Worm (Caenorhabditis elegans) whole organism, dauer: ENCODE results near the gene cec-7.

ENCODE experiments used
- unc-62 ChIP-seq: sonication (generic microtip); optimal IDR thresholded peaks from 2 replicates; lab custom pipeline; 2017; ENCODE audit warnings: missing biosample characterization, missing genetic modification reagents, missing genetic modification characterization

Gene cec-7

ce11 chrIII:12877527-12878234 lies at the start of gene cec-7, which contains the start of gene enu-3.5:
TSS of gene cec-7 (minus strand) at chrIII:12877577.
TSS of gene enu-3.5 (plus strand) at chrIII:12878196.
- TF ChIP-seq unc-62 (GFP tag; lab: Kevin White, UChicago): no peak

- no peak for TF ChIP-seq unc-62 (GFP tag; lab: Kevin White, UChicago)
Observed at ce11 chrIII:12925947-12926607, 48.7 kb upstream of the cec-7 start, which contains the start of the genes npp-25 and mrps-10. TSS of gene npp-25 (minus strand) at chrIII:12925997. TSS of gene mrps-10 (plus strand) at chrIII:12926557.

- TF ChIP-seq unc-62 (GFP tag; lab: Kevin White, UChicago): no peak
Observed at ce11 chrIII:12920810-12921209, 43.4 kb upstream of the cec-7 start.

- no peak for TF ChIP-seq unc-62 (GFP tag; lab: Kevin White, UChicago)
Observed at ce11 chrIII:12919882-12920281, 42.5 kb upstream of the cec-7 start.

ce11 chrIII:12918575-12918974 lies 41.2 kb upstream of the cec-7 start, which contains the start of gene Y37D8A.16:
TSS of gene Y37D8A.16 (minus strand) at chrIII:12918675.
- TF ChIP-seq unc-62 (GFP tag; lab: Kevin White, UChicago): no peak

ce11 chrIII:12917852-12918251 lies 40.5 kb upstream of the cec-7 start:
- no peak for TF ChIP-seq unc-62 (GFP tag; lab: Kevin White, UChicago)

- TF ChIP-seq unc-62 (GFP tag; lab: Kevin White, UChicago): no peak
Observed at ce11 chrIII:12916459-12916858, 39.1 kb upstream of the cec-7 start.

- no peak for TF ChIP-seq unc-62 (GFP tag; lab: Kevin White, UChicago)
Observed at ce11 chrIII:12910365-12910764, 33.0 kb upstream of the cec-7 start, which contains the start of gene flp-14. TSS of gene flp-14 (plus strand) at chrIII:12910510.

- TF ChIP-seq unc-62 (GFP tag; lab: Kevin White, UChicago): no peak
Observed at ce11 chrIII:12907218-12907617, 29.8 kb upstream of the cec-7 start.

ce11 chrIII:12906611-12907037 lies 29.2 kb upstream of the cec-7 start:
- TF ChIP-seq unc-62 (GFP tag; lab: Kevin White, UChicago): no peak

ce11 chrIII:12904987-12905541 lies 27.7 kb upstream of the cec-7 start, which contains the start of gene cox-5A:
TSS of gene cox-5A (plus strand) at chrIII:12905491.
- no peak for TF ChIP-seq unc-62 (GFP tag; lab: Kevin White, UChicago)

ce11 chrIII:12904052-12904451 lies 26.7 kb upstream of the cec-7 start:
- no peak for TF ChIP-seq unc-62 (GFP tag; lab: Kevin White, UChicago)

ce11 chrIII:12894207-12894606 lies 16.8 kb upstream of the cec-7 start:
- no peak for TF ChIP-seq unc-62 (GFP tag; lab: Kevin White, UChicago)

- TF ChIP-seq unc-62 (GFP tag; lab: Kevin White, UChicago): no peak
Observed at ce11 chrIII:12892767-12893166, 15.4 kb upstream of the cec-7 start.

- TF ChIP-seq unc-62 (GFP tag; lab: Kevin White, UChicago): no peak
Observed at ce11 chrIII:12891580-12891979, 14.2 kb upstream of the cec-7 start, which contains the start of the genes Y37D8A.29 and unc-71. TSS of gene Y37D8A.29 (minus strand) at chrIII:12891680. TSS of gene unc-71 (minus strand) at chrIII:12891738.

ce11 chrIII:12885153-12885552 lies 7.8 kb upstream of the cec-7 start:
- no peak for TF ChIP-seq unc-62 (GFP tag; lab: Kevin White, UChicago)
